Worm (Caenorhabditis elegans): ENCODE data around the gene pqn-51.

- TF ChIP-seq unc-62 (GFP tag; optimal IDR thresholded peaks at IDR 0.05) (no peak), K11D2.4 (GFP tag; IDR thresholded peaks at IDR 0.05) (no peak), atf-7 (tag; optimal IDR thresholded peaks at IDR 0.05) (no peak), ama-1 (optimal IDR thresholded peaks at IDR 0.05) (no peak), ama-1 (GFP tag; optimal IDR thresholded peaks at IDR 0.05) (no peak), Y53F4B.3 (GFP tag; IDR thresholded peaks at IDR 0.05) (no peak), pha-4 (tag; optimal IDR thresholded peaks at IDR 0.05) (no peak), tbx-9 (tag; optimal IDR thresholded peaks at IDR 0.05; ENCODE audit: borderline replicate concordance) (no peak), akir-1 (GFP tag; optimal IDR thresholded peaks at IDR 0.05) (no peak), Y53G8AR.9 (GFP tag; conservative IDR thresholded peaks at IDR 0.05) (0 out of 2 replicates have a peak, but pooled peaks have one; percentile 34), F37B4.10 (GFP tag; IDR thresholded peaks at IDR 0.05) (no peak)
Measured at ce11 chrV:5052233-5052632, 2.8 kb downstream of the pqn-51 start, which contains the start of gene K11D12.12.

All from whole organism, young adult.